Worm (Caenorhabditis elegans): ENCODE measurements around the gene psd-1.

ce11 chrIII:7314473-7314872 lies 39.3 kb upstream of the psd-1 start:
- TF ChIP-seq flt-1 (GFP tag; IDR thresholded peaks at IDR 0.05) = no peak
- TF ChIP-seq F13C5.2 (tag; optimal IDR thresholded peaks at IDR 0.05) = no peak

Measured in whole organism, early embryonic.